Worm (Caenorhabditis elegans) whole organism, mixed stage, embryonic: ENCODE data around the gene scl-11.

Experiments
- bed-3 ChIP-seq: fragments of 200-800 bp; sonication (Bioruptor generic); optimal IDR thresholded peaks from 3 replicates; lab custom pipeline; 2018; ENCODE audit warnings: mild to moderate bottlenecking, missing genetic modification characterization, moderate library complexity, missing compliant biosample characterization
- blmp-1 ChIP-seq: fragments of 150-350 bp; optimal IDR thresholded peaks from 2 replicates; lab custom pipeline; 2014; ENCODE audit warnings: missing biosample characterization, missing genetic modification characterization
- ceh-39 ChIP-seq: fragments of 150-350 bp; optimal IDR thresholded peaks from 2 replicates; lab custom pipeline; 2014; ENCODE audit warnings: missing biosample characterization, missing genetic modification characterization
- elt-1 ChIP-seq: sonication (generic microtip); optimal IDR thresholded peaks from 2 replicates; lab custom pipeline; 2017; ENCODE audit warnings: missing genetic modification characterization, mild to moderate bottlenecking, missing compliant biosample characterization, antibody characterized with exemption, moderate library complexity, borderline replicate concordance; ENCODE audit not compliant: insufficient read depth
- ham-2 ChIP-seq: fragments of 200-800 bp; sonication (Bioruptor generic); optimal IDR thresholded peaks from 2 replicates; lab custom pipeline; 2018; ENCODE audit warnings: mild to moderate bottlenecking, missing genetic modification characterization, missing compliant biosample characterization
- lin-13 ChIP-seq: fragments of 150-350 bp; optimal IDR thresholded peaks from 2 replicates; lab custom pipeline; 2014; ENCODE audit warnings: missing biosample characterization, missing genetic modification characterization
- lsy-2 ChIP-seq: fragments of 150-350 bp; optimal IDR thresholded peaks from 2 replicates; lab custom pipeline; 2014; ENCODE audit warnings: missing biosample characterization, missing genetic modification characterization
- nhr-12 ChIP-seq: fragments of 150-350 bp; optimal IDR thresholded peaks from 2 replicates; lab custom pipeline; 2014; ENCODE audit warnings: missing biosample characterization, missing genetic modification characterization
- nhr-28 ChIP-seq: fragments of 150-350 bp; optimal IDR thresholded peaks from 2 replicates; lab custom pipeline; 2014; ENCODE audit warnings: missing biosample characterization, missing genetic modification characterization
- sptf-1 ChIP-seq: sonication (generic microtip); optimal IDR thresholded peaks from 2 replicates; lab custom pipeline; 2017; ENCODE audit warnings: mild to moderate bottlenecking, missing genetic modification characterization, moderate library complexity, missing compliant biosample characterization
- unc-39 ChIP-seq: fragments of 150-350 bp; optimal IDR thresholded peaks from 2 replicates; lab custom pipeline; 2014; ENCODE audit warnings: missing biosample characterization, missing genetic modification characterization
- unc-62 ChIP-seq: fragments of 150-350 bp; optimal IDR thresholded peaks from 2 replicates; lab custom pipeline; 2014; ENCODE audit warnings: missing biosample characterization, missing genetic modification reagents, missing genetic modification characterization

- no peak for TF ChIP-seq lin-13
- TF ChIP-seq nhr-28 (tag; lab: Kevin White, UChicago), result no peak
- TF ChIP-seq nhr-12 (tag; lab: Kevin White, UChicago), result no peak
- no peak for TF ChIP-seq unc-62 (GFP tag; lab: Kevin White, UChicago)
- no peak for TF ChIP-seq ceh-39 (tag; lab: Kevin White, UChicago)
- TF ChIP-seq lsy-2 (tag; lab: Kevin White, UChicago), result no peak
- no peak for TF ChIP-seq elt-1 (tag; lab: Kevin White, UChicago)
- TF ChIP-seq blmp-1 (tag; lab: Kevin White, UChicago), result no peak
- no peak for TF ChIP-seq bed-3 (GFP tag; lab: Kevin White, UChicago)
- TF ChIP-seq sptf-1, result no peak
- TF ChIP-seq ham-2 (GFP tag; lab: Kevin White, UChicago), result no peak
- no peak for TF ChIP-seq unc-39 (tag; lab: Kevin White, UChicago)
These were observed 45.6 kb downstream of the scl-11 start for ce11 chrIV:13096778-13097177.
